Fruit fly (Drosophila melanogaster) whole organism, adult: ENCODE results near the gene CrzR.

ENCODE experiments used
- CG1620 ChIP-seq: fragments of 200-800 bp; sonication (Bioruptor generic); optimal IDR thresholded peaks from 2 replicates; lab custom pipeline; 2016; ENCODE audit warnings: missing biosample characterization, missing genetic modification characterization
- Hr96 ChIP-seq: fragments of 200-800 bp; sonication (Bioruptor generic); optimal IDR thresholded peaks from 2 replicates; lab custom pipeline; 2016; ENCODE audit warnings: missing biosample characterization, missing genetic modification characterization
- cnc ChIP-seq, 2 experiments: fragments of >200 bp; optimal IDR thresholded peaks; 2 replicates each; lab custom pipeline; 2017
- tj ChIP-seq: fragments of 200-800 bp; sonication (Bioruptor generic); optimal IDR thresholded peaks from 3 replicates; lab custom pipeline; 2017; ENCODE audit warnings: missing biosample characterization, mild to moderate bottlenecking, missing genetic modification characterization, moderate library complexity

- TF ChIP-seq cnc (optimal IDR thresholded peaks at IDR 0.05; lab: Kevin White, UChicago) (no peak), Hr96 (no peak), tj (GFP tag; lab: Kevin White, UChicago) (no peak), CG1620 (peak; percentile 12)
Measured at dm6 chr3L:12336339-12336738, 15.0 kb downstream of the CrzR start, which contains the start of gene CG10418.
